Fruit fly (Drosophila melanogaster) whole organism, pupa: Measurements from ENCODE around the gene ClpX.

ENCODE experiments used
- CG10348 ChIP-seq: fragments of 200-800 bp; sonication (Bioruptor generic); IDR thresholded peaks from 2 replicates; pipeline ENCODE4 v1.3.6; 2022; ENCODE audit warnings: missing biosample characterization, missing genetic modification characterization
- CG12605 ChIP-seq: fragments of 200-800 bp; sonication (Bioruptor generic); IDR thresholded peaks from 2 replicates; pipeline ENCODE4 v1.3.6; 2022; ENCODE audit warnings: missing biosample characterization, missing genetic modification characterization
- CG13204 ChIP-seq: fragments of 200-800 bp; sonication (Bioruptor generic); optimal IDR thresholded peaks from 2 replicates; lab custom pipeline; 2018; ENCODE audit warnings: missing biosample characterization, mild to moderate bottlenecking, missing genetic modification characterization, moderate library complexity
- CG14655 ChIP-seq: fragments of 200-800 bp; sonication (Bioruptor generic); optimal IDR thresholded peaks from 3 replicates; lab custom pipeline; 2017; ENCODE audit warnings: mild to moderate bottlenecking, missing biosample characterization, missing genetic modification reagents, missing genetic modification characterization
- CG15710 ChIP-seq: fragments of 200-800 bp; sonication (Bioruptor generic); optimal IDR thresholded peaks from 2 replicates; lab custom pipeline; 2018; ENCODE audit warnings: missing biosample characterization, mild to moderate bottlenecking, missing genetic modification characterization, moderate library complexity
- CG17806 ChIP-seq: fragments of 200-800 bp; sonication (Bioruptor generic); optimal IDR thresholded peaks from 2 replicates; lab custom pipeline; 2018; ENCODE audit warnings: missing biosample characterization, mild to moderate bottlenecking, missing genetic modification characterization, moderate library complexity
- CG34367 ChIP-seq: fragments of 200-800 bp; sonication (Bioruptor generic); optimal IDR thresholded peaks from 2 replicates; lab custom pipeline; 2018; ENCODE audit warnings: missing biosample characterization, mild to moderate bottlenecking, missing genetic modification characterization
- CG4496 ChIP-seq: fragments of 200-800 bp; sonication (Bioruptor generic); IDR thresholded peaks from 3 replicates; pipeline ENCODE4 v1.3.6; 2022; ENCODE audit warnings: missing biosample characterization, missing genetic modification characterization
- CG8159 ChIP-seq: fragments of 200-800 bp; sonication (Bioruptor generic); optimal IDR thresholded peaks from 3 replicates; lab custom pipeline; 2018; ENCODE audit warnings: missing biosample characterization, mild to moderate bottlenecking, missing genetic modification characterization, moderate library complexity
- CG8301 ChIP-seq: fragments of 200-800 bp; sonication (Bioruptor generic); optimal IDR thresholded peaks from 2 replicates; lab custom pipeline; 2018; ENCODE audit warnings: missing biosample characterization, mild to moderate bottlenecking, missing genetic modification characterization
- CG9948 ChIP-seq: fragments of 200-800 bp; sonication (Bioruptor generic); optimal IDR thresholded peaks from 2 replicates; lab custom pipeline; 2018; ENCODE audit warnings: missing biosample characterization, mild to moderate bottlenecking, missing genetic modification characterization, moderate library complexity
- D1 ChIP-seq: fragments of 200-800 bp; sonication (Bioruptor generic); optimal IDR thresholded peaks from 2 replicates; lab custom pipeline; 2018; ENCODE audit warnings: missing biosample characterization, mild to moderate bottlenecking, missing genetic modification characterization, moderate library complexity
- EcR ChIP-seq: fragments of 200-800 bp; sonication (Bioruptor generic); optimal IDR thresholded peaks from 3 replicates; lab custom pipeline; 2019; ENCODE audit warnings: missing biosample characterization, missing genetic modification characterization, mild to moderate bottlenecking, moderate library complexity, missing genetic modification reagents
- Ets98B ChIP-seq: fragments of 200-800 bp; sonication (Bioruptor generic); IDR thresholded peaks from 2 replicates; pipeline ENCODE4 v1.3.6; 2022; ENCODE audit warnings: missing biosample characterization, missing genetic modification characterization
- Pif1A ChIP-seq: fragments of 200-800 bp; sonication (Bioruptor generic); optimal IDR thresholded peaks from 3 replicates; lab custom pipeline; 2016; ENCODE audit warnings: missing biosample characterization, missing genetic modification characterization
- Pif1B ChIP-seq: fragments of 200-800 bp; sonication (Bioruptor generic); optimal IDR thresholded peaks from 3 replicates; lab custom pipeline; 2016; ENCODE audit warnings: missing biosample characterization, missing genetic modification characterization
- Snoo ChIP-seq: fragments of 200-800 bp; sonication (Bioruptor generic); optimal IDR thresholded peaks from 3 replicates; lab custom pipeline; 2017; ENCODE audit warnings: missing biosample characterization, mild to moderate bottlenecking, missing genetic modification characterization, inconsistent platforms
- fd96Ca ChIP-seq: fragments of 200-800 bp; sonication (Bioruptor generic); IDR thresholded peaks from 3 replicates; pipeline ENCODE4 v1.3.6; 2022; ENCODE audit warnings: missing biosample characterization, missing genetic modification characterization
- gl ChIP-seq: fragments of 200-800 bp; sonication (Bioruptor generic); optimal IDR thresholded peaks from 2 replicates; lab custom pipeline; 2018; ENCODE audit warnings: missing biosample characterization, mild to moderate bottlenecking, missing genetic modification characterization
- rn ChIP-seq: fragments of 200-800 bp; sonication (Bioruptor generic); IDR thresholded peaks from 2 replicates; pipeline ENCODE4 v1.3.6; 2022; ENCODE audit warnings: missing biosample characterization, missing genetic modification characterization

ClpX gene

DNA sequence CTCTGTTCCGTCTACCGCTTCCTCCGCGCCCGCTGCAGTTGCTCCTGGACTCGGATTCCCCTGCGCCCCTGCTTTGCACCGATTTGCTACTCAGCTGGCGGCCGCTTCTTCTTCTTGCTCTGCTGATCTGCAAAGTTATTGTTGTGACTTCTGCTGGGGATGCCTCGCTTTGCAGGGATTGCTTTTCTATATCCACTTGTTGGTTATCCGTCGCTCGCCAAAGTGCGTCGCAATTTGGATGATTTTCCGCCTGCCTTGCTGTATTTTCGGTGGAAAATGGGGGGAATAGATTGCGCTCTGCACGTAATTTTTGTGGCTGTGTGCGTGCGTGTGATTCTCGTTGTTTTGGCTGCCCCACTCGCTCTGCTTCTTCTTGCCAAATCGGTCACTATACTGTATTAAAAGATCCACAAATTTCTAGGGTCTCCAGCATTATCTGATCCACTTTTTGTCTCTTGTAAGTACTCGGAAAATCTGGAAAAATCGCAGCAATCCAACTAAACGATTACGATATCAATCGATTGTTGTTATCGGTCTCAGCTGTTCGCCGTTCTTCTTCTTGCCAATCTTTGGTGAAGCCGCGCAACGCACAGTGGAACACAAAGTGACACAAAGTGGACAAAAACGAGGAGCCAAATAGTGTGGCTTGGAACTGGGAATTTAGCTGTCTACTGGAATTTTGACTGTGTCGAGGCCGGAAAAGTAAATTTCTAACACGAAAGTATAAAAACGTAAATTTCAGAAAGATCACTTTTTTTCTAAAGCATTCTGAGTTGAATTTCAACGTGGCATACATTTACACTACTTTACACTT lies at the start of gene ClpX:
Gene ClpX (minus strand): TSS at position 764 of the 814 bp plus-strand sequence.
- no peak for TF ChIP-seq CG8159 (tag; lab: Kevin White, UChicago)
- no peak for TF ChIP-seq EcR
- TF ChIP-seq CG12605 (GFP tag; lab: Robert Waterston, UW) = no peak
- no peak for TF ChIP-seq CG9948 (tag; lab: Kevin White, UChicago)
- no peak for TF ChIP-seq Pif1B (GFP tag; lab: Kevin White, UChicago)
- no peak for TF ChIP-seq CG10348
- peak; percentile 26; the same call in 1 of the 3 replicates for TF ChIP-seq CG4496 (GFP tag; lab: Robert Waterston, UW)
- no peak for TF ChIP-seq rn (GFP tag; lab: Robert Waterston, UW)
- TF ChIP-seq CG34367 = no peak

DNA sequence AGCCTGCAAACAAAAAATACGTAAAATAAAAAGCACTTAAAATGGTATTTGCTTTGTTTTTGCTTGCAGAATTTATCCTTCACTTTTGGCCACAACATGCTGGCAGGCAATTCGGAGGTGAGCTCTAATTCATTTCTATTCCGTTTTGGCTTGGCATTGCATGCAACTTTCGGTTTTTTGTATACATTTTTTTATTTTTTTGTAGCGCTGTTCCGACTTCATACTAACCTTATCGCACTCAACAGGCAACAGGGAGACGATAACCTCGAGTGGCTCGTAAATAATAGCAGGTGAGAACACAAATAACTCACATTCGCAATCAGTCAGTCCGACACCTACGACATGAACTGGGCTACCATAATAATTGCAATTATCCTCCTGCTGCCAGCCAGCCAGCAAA lies 44.7 kb upstream of the ClpX start, which contains the start of gene CG4783:
Gene CG4783 (plus strand): TSS at position 301 of the 400 bp plus-strand sequence.
- TF ChIP-seq CG10348 (no peak), CG14655 (GFP tag; lab: Kevin White, UChicago) (no peak), Ets98B (GFP tag; lab: Robert Waterston, UW) (no peak), Snoo (tag; lab: Kevin White, UChicago) (no peak), CG8301 (tag; lab: Kevin White, UChicago) (no peak), Pif1A (no peak), CG13204 (GFP tag; lab: Kevin White, UChicago) (no peak), CG4496 (GFP tag; lab: Robert Waterston, UW) (no peak), rn (GFP tag; lab: Robert Waterston, UW) (no peak), EcR (no peak), D1 (tag; lab: Kevin White, UChicago) (no peak)

DNA sequence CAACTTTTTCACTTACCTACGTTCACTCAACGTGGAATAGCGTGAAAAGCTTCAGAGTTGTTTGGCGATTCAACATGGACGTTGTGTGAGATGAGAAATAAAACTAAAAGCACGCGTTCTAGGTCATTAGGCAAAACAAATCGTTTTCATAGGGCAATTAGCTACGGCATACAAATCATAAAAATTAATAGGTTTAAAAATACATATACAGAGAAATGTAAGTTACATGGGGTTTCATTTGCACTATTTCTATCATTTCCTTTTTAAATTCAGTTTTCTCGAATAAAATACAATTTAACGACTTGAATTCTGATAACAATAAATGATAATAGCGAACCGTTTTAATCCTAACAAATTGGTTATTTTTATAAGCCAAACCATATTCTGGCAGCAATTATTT lies 38.8 kb upstream of the ClpX start, which contains the start of gene CG46042:
Gene CG46042 (minus strand): TSS at position 101 of the 400 bp plus-strand sequence.
- TF ChIP-seq CG10348 = no peak
- TF ChIP-seq, all 21 proteins: peak for 0

DNA sequence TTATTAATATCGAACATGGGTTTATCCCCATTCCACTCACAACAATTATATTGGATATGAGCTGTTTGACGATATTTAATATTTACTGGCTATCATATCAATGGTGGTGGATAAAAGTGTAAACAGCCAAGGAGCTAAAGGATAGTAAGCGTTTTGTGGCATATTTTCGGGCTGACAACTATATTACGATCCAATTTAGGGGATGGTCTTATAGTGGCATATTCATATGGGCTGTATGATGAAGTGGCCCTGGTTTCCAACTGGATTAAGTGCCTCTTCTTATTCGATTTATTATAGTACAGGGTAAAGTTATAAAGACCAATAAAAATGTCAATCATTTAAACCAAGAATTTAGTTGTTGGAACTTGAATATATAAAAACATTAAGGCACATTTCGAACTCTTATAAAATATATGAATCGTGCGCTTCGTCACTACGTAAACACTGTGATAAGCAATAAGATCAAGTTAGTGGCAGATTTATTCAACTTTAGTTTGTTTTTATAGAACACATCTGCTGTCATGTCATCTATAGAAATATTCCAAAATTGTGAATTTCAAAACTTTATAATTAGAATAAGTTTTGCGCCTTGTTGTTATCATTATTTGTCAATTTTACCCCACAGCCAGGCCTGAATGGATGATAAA lies 35.6 kb upstream of the ClpX start:
- TF ChIP-seq rn (GFP tag; lab: Robert Waterston, UW) = no peak
- TF ChIP-seq, all 21 proteins: peak for 0

DNA sequence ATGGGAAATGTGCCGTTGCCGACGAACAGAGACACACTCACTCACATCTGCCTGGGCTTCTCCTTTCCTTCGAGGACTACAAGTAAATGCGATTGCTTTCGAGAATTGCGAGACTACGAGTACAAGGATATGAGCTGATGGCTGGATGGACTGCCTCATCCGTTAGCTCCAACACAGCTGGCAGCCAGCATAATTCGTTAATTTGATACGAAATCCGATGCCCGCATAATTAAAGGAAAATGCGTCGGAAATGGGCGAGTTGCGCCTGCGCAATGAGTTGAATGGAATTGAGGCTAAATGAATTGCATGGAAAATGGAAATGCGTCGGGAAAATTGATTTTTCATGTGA lies 32.3 kb upstream of the ClpX start:
- TF ChIP-seq CG9948 (tag; lab: Kevin White, UChicago) = no peak
- TF ChIP-seq D1 (tag; lab: Kevin White, UChicago) = no peak
- no peak for TF ChIP-seq Pif1B (GFP tag; lab: Kevin White, UChicago)
- TF ChIP-seq EcR = no peak
- TF ChIP-seq Pif1A = no peak

DNA sequence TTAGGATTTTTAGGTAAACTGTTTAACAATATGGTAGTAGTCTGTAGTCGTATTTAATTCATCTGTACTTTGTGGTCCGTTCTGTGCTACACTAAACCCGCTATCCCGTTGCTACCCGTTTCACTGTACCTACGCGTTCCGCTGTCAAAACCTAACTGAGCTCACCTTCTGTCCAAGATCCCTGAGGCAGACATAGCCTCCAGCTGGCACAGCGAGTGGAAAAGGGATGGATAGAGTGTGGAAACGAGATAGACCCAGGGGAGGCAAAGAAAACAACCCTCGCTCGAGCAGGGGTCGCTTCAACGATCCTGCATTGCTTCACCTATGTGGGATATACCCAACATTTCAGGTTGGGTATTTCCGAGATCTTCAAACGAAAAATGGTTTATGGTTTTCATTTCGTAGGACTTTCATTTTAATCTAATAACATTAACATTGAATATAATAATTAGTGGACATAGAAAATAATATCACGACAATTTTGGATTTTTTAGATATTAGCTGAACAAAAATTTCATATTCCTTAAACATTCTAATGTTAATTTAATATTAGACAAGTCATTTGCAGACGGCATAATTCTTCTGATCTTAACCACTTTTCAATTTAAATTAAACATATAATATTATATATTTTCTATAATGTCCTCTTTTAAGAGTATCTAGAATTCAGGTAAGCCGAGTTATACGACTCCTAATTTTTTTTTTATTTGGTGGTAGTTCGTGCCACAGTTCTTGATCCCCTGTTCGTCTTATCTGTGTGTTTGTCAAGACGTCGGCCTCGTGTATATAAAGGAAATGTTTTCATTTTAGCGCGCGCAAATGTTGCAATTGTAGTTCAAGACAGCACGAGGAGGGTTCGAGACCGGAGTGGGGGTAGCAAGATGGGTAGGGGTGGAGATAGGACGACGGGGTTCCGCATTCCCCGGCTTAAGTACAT lies 31.6 kb upstream of the ClpX start, which contains the start of gene mira:
Gene mira (minus strand): TSS at position 281 of the 937 bp plus-strand sequence.
- TF ChIP-seq CG10348 (no peak), CG15710 (tag; lab: Kevin White, UChicago) (no peak), fd96Ca (GFP tag; lab: Robert Waterston, UW) (no peak), CG4496 (GFP tag; lab: Robert Waterston, UW) (no peak), CG17806 (tag; lab: Kevin White, UChicago) (no peak), gl (tag; lab: Kevin White, UChicago) (no peak), Pif1B (GFP tag; lab: Kevin White, UChicago) (no peak), CG14655 (GFP tag; lab: Kevin White, UChicago) (no peak)

DNA sequence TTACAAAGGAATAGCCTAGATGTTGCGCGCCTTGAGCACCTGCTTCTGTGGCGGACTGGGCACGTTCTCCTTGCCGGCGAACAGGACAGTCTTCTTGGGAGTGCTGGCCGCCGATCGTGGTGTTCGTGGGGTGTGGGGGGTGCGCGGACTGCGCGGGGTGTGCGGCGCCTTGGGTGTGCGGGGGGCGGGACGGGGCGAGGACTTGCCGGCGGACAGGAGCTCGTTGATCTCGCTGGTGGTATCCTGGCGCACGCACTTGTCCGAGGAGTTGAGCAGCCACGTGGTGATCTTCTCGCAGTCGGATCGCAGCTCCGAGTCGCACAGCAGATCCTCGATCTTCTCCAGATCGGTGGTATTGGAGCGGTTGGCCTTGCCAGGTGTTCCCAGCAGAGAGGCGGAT lies 28.7 kb upstream of the ClpX start:
- TF ChIP-seq CG8159 (tag; lab: Kevin White, UChicago) = no peak
- no peak for TF ChIP-seq EcR
- no peak for TF ChIP-seq CG13204 (GFP tag; lab: Kevin White, UChicago)
